Worm (Caenorhabditis elegans): ENCODE results near the gene pqn-51.

DNA sequence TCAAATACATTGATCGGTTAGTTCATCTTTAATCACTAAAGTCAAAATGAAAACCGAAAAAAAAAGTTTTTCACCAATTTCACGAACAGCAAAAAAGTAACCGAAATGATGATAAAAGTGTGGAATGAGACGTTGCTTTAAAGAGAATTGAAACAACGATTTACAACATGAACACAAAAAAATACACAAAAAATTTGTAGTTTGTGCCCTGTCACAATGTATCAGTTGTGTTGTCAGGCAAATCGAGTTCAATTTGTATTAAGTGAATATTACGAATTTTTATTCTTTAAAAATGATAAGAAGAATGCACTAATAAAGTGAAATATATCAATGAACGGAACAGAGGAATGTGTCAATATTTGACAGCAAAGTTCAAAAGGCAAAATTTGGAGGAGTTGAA is 17.6 kb upstream of the pqn-51 start:
- TF ChIP-seq nhr-77 (tag; optimal IDR thresholded peaks at IDR 0.05) (no peak), nhr-12 (tag; optimal IDR thresholded peaks at IDR 0.05) (no peak), egl-27 (tag; optimal IDR thresholded peaks at IDR 0.05) (no peak), unc-55 (GFP tag; optimal IDR thresholded peaks at IDR 0.05) (no peak), unc-62 (GFP tag; optimal IDR thresholded peaks at IDR 0.05) (no peak), unc-39 (tag; optimal IDR thresholded peaks at IDR 0.05) (no peak), nhr-11 (tag; optimal IDR thresholded peaks at IDR 0.05) (no peak), mdl-1 (tag; optimal IDR thresholded peaks at IDR 0.05) (no peak), ztf-4 (tag; optimal IDR thresholded peaks at IDR 0.05) (no peak), ceh-82 (tag; optimal IDR thresholded peaks at IDR 0.05) (no peak), peb-1 (tag; optimal IDR thresholded peaks at IDR 0.05) (no peak), mab-5 (tag; optimal IDR thresholded peaks at IDR 0.05) (no peak)

All from whole organism, L2 larva.